Fruit fly (Drosophila melanogaster) whole organism, embryonic: ENCODE data around the gene CG44044.

Source experiments
- CG12391 ChIP-seq: fragments of 200-800 bp; sonication (Bioruptor generic); optimal IDR thresholded peaks from 3 replicates; lab custom pipeline; 2018; ENCODE audit warnings: missing biosample characterization, mild to moderate bottlenecking, missing genetic modification characterization, moderate library complexity
- Camta ChIP-seq: fragments of 200-800 bp; sonication (Bioruptor generic); optimal IDR thresholded peaks from 2 replicates; lab custom pipeline; 2016; ENCODE audit warnings: missing biosample characterization, missing genetic modification characterization
- Six4 ChIP-seq: fragments of 200-800 bp; sonication (Bioruptor generic); optimal IDR thresholded peaks from 2 replicates; lab custom pipeline; 2016; ENCODE audit warnings: missing biosample characterization, missing genetic modification characterization

dm6 chr3R:16356215-16356862 lies 34.7 kb downstream of the CG44044 start:
- TF ChIP-seq CG12391 (tag; lab: Kevin White, UChicago) (no peak), Six4 (GFP tag; lab: Kevin White, UChicago) (no peak), Camta (GFP tag; lab: Kevin White, UChicago) (no peak)
